Fruit fly (Drosophila melanogaster) whole organism, prepupa: ENCODE data around the gene CG12507.

Experiments
- CG10631 ChIP-seq: fragments of 200-800 bp; sonication (Bioruptor generic); optimal IDR thresholded peaks from 2 replicates; lab custom pipeline; 2016; ENCODE audit warnings: missing biosample characterization, missing genetic modification characterization
- CG10669 ChIP-seq: fragments of 200-800 bp; sonication (Bioruptor generic); optimal IDR thresholded peaks from 3 replicates; lab custom pipeline; 2018; ENCODE audit warnings: missing biosample characterization, mild to moderate bottlenecking, missing genetic modification characterization, moderate library complexity
- CG11294 ChIP-seq: fragments of 200-800 bp; sonication (Bioruptor generic); IDR thresholded peaks from 2 replicates; pipeline ENCODE4 v1.3.6; 2022; ENCODE audit warnings: missing biosample characterization, missing genetic modification characterization
- CG11762 ChIP-seq: fragments of 200-800 bp; sonication (Bioruptor generic); optimal IDR thresholded peaks from 3 replicates; lab custom pipeline; 2016; ENCODE audit warnings: missing biosample characterization, missing genetic modification characterization; ENCODE audit not compliant: insufficient read depth
- CG11902 ChIP-seq: fragments of 200-800 bp; sonication (Bioruptor generic); optimal IDR thresholded peaks from 3 replicates; lab custom pipeline; 2016; ENCODE audit warnings: missing biosample characterization, missing genetic modification characterization
- CG15336 ChIP-seq: fragments of 200-800 bp; sonication (Bioruptor generic); IDR thresholded peaks from 2 replicates; pipeline ENCODE4 v1.3.6; 2022; ENCODE audit warnings: missing biosample characterization, missing genetic modification characterization
- CG16779 ChIP-seq: fragments of 200-800 bp; sonication (Bioruptor generic); optimal IDR thresholded peaks from 3 replicates; lab custom pipeline; 2017; ENCODE audit warnings: missing biosample characterization, mild to moderate bottlenecking, missing genetic modification characterization
- CG3032 ChIP-seq: fragments of 200-800 bp; optimal IDR thresholded peaks from 2 replicates; lab custom pipeline; 2019; ENCODE audit warnings: missing biosample characterization, mild to moderate bottlenecking, missing genetic modification characterization, moderate library complexity
- CG31627 ChIP-seq: fragments of 200-800 bp; sonication (Bioruptor generic); optimal IDR thresholded peaks from 3 replicates; lab custom pipeline; 2016; ENCODE audit warnings: missing biosample characterization, missing genetic modification characterization
- CG32006 ChIP-seq: fragments of 200-800 bp; sonication (Bioruptor generic); optimal IDR thresholded peaks from 3 replicates; lab custom pipeline; 2017; ENCODE audit warnings: missing biosample characterization, mild to moderate bottlenecking, missing genetic modification characterization
- CG34406 ChIP-seq: fragments of 200-800 bp; sonication (Bioruptor generic); optimal IDR thresholded peaks from 3 replicates; lab custom pipeline; 2016; ENCODE audit warnings: missing biosample characterization, missing genetic modification characterization
- CG3919 ChIP-seq: fragments of 200-800 bp; sonication (Bioruptor generic); optimal IDR thresholded peaks from 3 replicates; lab custom pipeline; 2016; ENCODE audit warnings: missing biosample characterization, missing genetic modification characterization
- CG4318 ChIP-seq: fragments of 200-800 bp; sonication (Bioruptor generic); optimal IDR thresholded peaks from 3 replicates; lab custom pipeline; 2017; ENCODE audit warnings: missing biosample characterization, mild to moderate bottlenecking, missing genetic modification characterization
- CG6163 ChIP-seq: fragments of 200-800 bp; sonication (Bioruptor generic); IDR thresholded peaks from 3 replicates; pipeline ENCODE4 v1.3.6; 2022; ENCODE audit warnings: missing biosample characterization, missing genetic modification characterization
- CG6792 ChIP-seq: fragments of 200-800 bp; sonication (Bioruptor generic); optimal IDR thresholded peaks from 3 replicates; lab custom pipeline; 2016; ENCODE audit warnings: missing biosample characterization, missing genetic modification characterization
- CG6808 ChIP-seq: fragments of 200-800 bp; sonication (Bioruptor generic); optimal IDR thresholded peaks from 3 replicates; lab custom pipeline; 2017; ENCODE audit warnings: missing biosample characterization, missing genetic modification characterization, mild to moderate bottlenecking, moderate library complexity, missing genetic modification reagents
- CG6854 ChIP-seq: fragments of 200-800 bp; sonication (Bioruptor generic); optimal IDR thresholded peaks from 2 replicates; lab custom pipeline; 2017; ENCODE audit warnings: missing biosample characterization, mild to moderate bottlenecking, missing genetic modification characterization
- CG7368 ChIP-seq: fragments of 200-800 bp; sonication (Bioruptor generic); optimal IDR thresholded peaks from 3 replicates; lab custom pipeline; 2016; ENCODE audit warnings: missing biosample characterization, missing genetic modification characterization
- CG8119 ChIP-seq: fragments of 200-800 bp; sonication (Bioruptor generic); IDR thresholded peaks from 3 replicates; pipeline ENCODE4 v1.3.6; 2022; ENCODE audit warnings: missing biosample characterization, missing genetic modification characterization
- CG8319 ChIP-seq: fragments of 200-800 bp; sonication (Bioruptor generic); optimal IDR thresholded peaks from 3 replicates; lab custom pipeline; 2016; ENCODE audit warnings: missing biosample characterization, missing genetic modification characterization
- CG8632 ChIP-seq: fragments of 200-800 bp; sonication (Bioruptor generic); optimal IDR thresholded peaks from 3 replicates; lab custom pipeline; 2016; ENCODE audit warnings: missing biosample characterization, missing genetic modification characterization
- Eip75B ChIP-seq: fragments of 200-800 bp; sonication (Bioruptor generic); optimal IDR thresholded peaks from 3 replicates; lab custom pipeline; 2016; ENCODE audit warnings: missing biosample characterization, missing genetic modification characterization
- Ets21C ChIP-seq: fragments of 200-800 bp; sonication (Bioruptor generic); optimal IDR thresholded peaks from 3 replicates; lab custom pipeline; 2016; ENCODE audit warnings: missing biosample characterization, missing genetic modification characterization
- Ets96B ChIP-seq: fragments of 200-800 bp; optimal IDR thresholded peaks from 2 replicates; lab custom pipeline; 2019; ENCODE audit warnings: missing biosample characterization, mild to moderate bottlenecking, missing genetic modification characterization, moderate library complexity
- Gug ChIP-seq: fragments of 200-800 bp; sonication (Bioruptor generic); IDR thresholded peaks from 2 replicates; pipeline ENCODE4 v1.3.6; 2022; ENCODE audit warnings: missing biosample characterization, missing genetic modification characterization
- Hr38 ChIP-seq: sonication (Bioruptor generic); optimal IDR thresholded peaks from 2 replicates; lab custom pipeline; 2016; ENCODE audit warnings: missing biosample characterization, missing genetic modification characterization
- Hr39 ChIP-seq: fragments of 200-800 bp; sonication (Bioruptor generic); optimal IDR thresholded peaks from 2 replicates; lab custom pipeline; 2016; ENCODE audit warnings: missing biosample characterization, missing genetic modification characterization
- Hr4 ChIP-seq: fragments of 200-800 bp; sonication (Bioruptor generic); optimal IDR thresholded peaks from 3 replicates; lab custom pipeline; 2016; ENCODE audit warnings: missing biosample characterization, missing genetic modification characterization
- Lpt ChIP-seq: fragments of 200-800 bp; sonication (Bioruptor generic); optimal IDR thresholded peaks from 3 replicates; lab custom pipeline; 2016; ENCODE audit warnings: missing biosample characterization, missing genetic modification characterization
- Met ChIP-seq: fragments of 200-800 bp; sonication (Bioruptor generic); optimal IDR thresholded peaks from 3 replicates; lab custom pipeline; 2016; ENCODE audit warnings: missing biosample characterization, missing genetic modification characterization
- OdsH ChIP-seq: fragments of 200-800 bp; sonication (Bioruptor generic); optimal IDR thresholded peaks from 3 replicates; lab custom pipeline; 2016; ENCODE audit warnings: missing biosample characterization, missing genetic modification characterization
- Smox ChIP-seq: fragments of 200-800 bp; sonication (Bioruptor generic); optimal IDR thresholded peaks from 3 replicates; lab custom pipeline; 2016; ENCODE audit warnings: missing biosample characterization, missing genetic modification characterization
- Sox102F ChIP-seq: fragments of 200-800 bp; sonication (Bioruptor generic); optimal IDR thresholded peaks from 2 replicates; lab custom pipeline; 2016; ENCODE audit warnings: missing biosample characterization, mild to moderate bottlenecking, missing genetic modification characterization
- Sox14 ChIP-seq: fragments of 200-800 bp; sonication (Bioruptor generic); optimal IDR thresholded peaks from 3 replicates; lab custom pipeline; 2016; ENCODE audit warnings: missing biosample characterization, missing genetic modification characterization
- Sox15 ChIP-seq: fragments of 200-800 bp; sonication (Bioruptor generic); optimal IDR thresholded peaks from 3 replicates; lab custom pipeline; 2016; ENCODE audit warnings: missing biosample characterization, missing genetic modification characterization
- achi ChIP-seq: fragments of 200-800 bp; sonication (Bioruptor generic); optimal IDR thresholded peaks from 3 replicates; lab custom pipeline; 2016; ENCODE audit warnings: missing biosample characterization, missing genetic modification characterization
- acj6 ChIP-seq: fragments of 200-800 bp; sonication (Bioruptor generic); optimal IDR thresholded peaks from 3 replicates; lab custom pipeline; 2016; ENCODE audit warnings: missing biosample characterization, missing genetic modification characterization
- cyc ChIP-seq: fragments of 200-800 bp; sonication (Bioruptor generic); optimal IDR thresholded peaks from 3 replicates; lab custom pipeline; 2016; ENCODE audit warnings: missing biosample characterization, missing genetic modification characterization
- dac ChIP-seq: fragments of 200-800 bp; sonication (Bioruptor generic); optimal IDR thresholded peaks from 2 replicates; lab custom pipeline; 2017; ENCODE audit warnings: missing biosample characterization, mild to moderate bottlenecking, missing genetic modification characterization
- dsx ChIP-seq: fragments of 200-800 bp; optimal IDR thresholded peaks from 3 replicates; lab custom pipeline; 2019; ENCODE audit warnings: missing biosample characterization, mild to moderate bottlenecking, missing genetic modification characterization, moderate library complexity; ENCODE audit not compliant: poor library complexity, severe bottlenecking
- eg ChIP-seq: fragments of 200-800 bp; sonication (Bioruptor generic); IDR thresholded peaks from 3 replicates; pipeline ENCODE4 v1.3.6; 2022; ENCODE audit warnings: missing biosample characterization, missing genetic modification characterization
- esn ChIP-seq: fragments of 200-800 bp; sonication (Bioruptor generic); optimal IDR thresholded peaks from 2 replicates; lab custom pipeline; 2016; ENCODE audit warnings: missing biosample characterization, mild to moderate bottlenecking, missing genetic modification characterization, moderate library complexity
- fd59A ChIP-seq: fragments of 200-800 bp; sonication (Bioruptor generic); optimal IDR thresholded peaks from 2 replicates; lab custom pipeline; 2017; ENCODE audit warnings: missing biosample characterization, mild to moderate bottlenecking, missing genetic modification characterization, missing genetic modification reagents
- fkh ChIP-seq: fragments of 200-800 bp; sonication (Bioruptor generic); optimal IDR thresholded peaks from 3 replicates; lab custom pipeline; 2017; ENCODE audit warnings: missing biosample characterization, mild to moderate bottlenecking, missing genetic modification characterization, moderate library complexity
- lz ChIP-seq: fragments of 200-800 bp; sonication (Bioruptor generic); optimal IDR thresholded peaks from 3 replicates; lab custom pipeline; 2016; ENCODE audit warnings: missing biosample characterization, missing genetic modification characterization
- net ChIP-seq: fragments of 200-800 bp; sonication (Bioruptor generic); optimal IDR thresholded peaks from 3 replicates; lab custom pipeline; 2016; ENCODE audit warnings: missing biosample characterization, missing genetic modification characterization
- salr ChIP-seq, 2 experiments: fragments of 200-800 bp; sonication (Bioruptor generic); optimal IDR thresholded peaks; 3 replicates each; lab custom pipeline; 2016 to 2018; ENCODE audit warnings: missing biosample characterization in 2 of 2, missing genetic modification characterization in 2 of 2, mild to moderate bottlenecking in 1 of 2
- ss ChIP-seq, 2 experiments: fragments of 200-800 bp; sonication (Bioruptor generic); optimal IDR thresholded peaks; 2 replicates in 1 of 2; 3 replicates in 1 of 2; lab custom pipeline; 2017 to 2018; ENCODE audit warnings: mild to moderate bottlenecking in 2 of 2, missing biosample characterization in 2 of 2, missing genetic modification characterization in 2 of 2, moderate library complexity in 1 of 2
- svp ChIP-seq: fragments of 200-800 bp; sonication (Bioruptor generic); peaks from one replicate; lab custom pipeline; 2016; ENCODE audit warnings: missing biosample characterization, missing genetic modification characterization
- topi ChIP-seq: fragments of 200-800 bp; sonication (Bioruptor generic); optimal IDR thresholded peaks from 3 replicates; lab custom pipeline; 2016; ENCODE audit warnings: missing biosample characterization, missing genetic modification characterization
- vri ChIP-seq: fragments of 200-800 bp; sonication (Bioruptor generic); optimal IDR thresholded peaks from 3 replicates; lab custom pipeline; 2016; ENCODE audit warnings: missing biosample characterization, mild to moderate bottlenecking, missing genetic modification characterization

The CG12507 gene

DNA sequence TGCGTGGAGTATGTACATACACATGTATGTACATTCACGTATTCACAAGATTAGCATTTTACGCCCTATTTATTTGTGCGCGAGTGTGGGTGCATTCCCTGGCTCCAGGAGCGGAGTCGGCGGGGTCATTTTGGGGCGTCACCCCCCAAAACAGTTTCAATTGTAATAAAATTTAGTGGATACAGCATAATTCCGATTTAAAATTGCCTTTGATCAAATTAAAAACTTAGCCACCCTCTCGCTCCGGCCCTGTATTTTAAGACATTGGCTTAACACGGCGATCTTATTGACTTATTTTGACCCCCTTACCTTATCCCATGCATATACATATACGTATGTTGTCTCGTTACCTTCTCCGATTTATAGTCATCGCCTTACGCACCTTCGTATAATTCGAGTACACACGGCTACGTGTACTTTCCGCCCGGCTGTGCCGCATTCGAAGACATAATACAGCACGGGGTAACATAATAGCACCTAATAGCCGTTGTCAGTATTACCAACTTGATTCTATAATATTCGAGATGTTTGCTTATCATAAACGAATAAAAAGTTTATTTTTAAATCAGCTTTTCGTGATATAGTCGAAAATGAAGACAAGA lies 13.1 kb upstream of the CG12507 start:
- TF ChIP-seq CG8319 = peak; percentile 90
- peak; percentile 88 for TF ChIP-seq CG10631
- peak; percentile 87 for TF ChIP-seq CG10669 (GFP tag; lab: Kevin White, UChicago)
- TF ChIP-seq CG34406 (GFP tag; lab: Kevin White, UChicago) = peak; percentile 89
- TF ChIP-seq CG32006 (GFP tag; lab: Kevin White, UChicago) = peak; percentile 89
- peak; percentile 87 for TF ChIP-seq achi (GFP tag; lab: Kevin White, UChicago)
- peak; percentile 93 for TF ChIP-seq CG3919
- peak; percentile 77 for TF ChIP-seq CG6854 (GFP tag; lab: Kevin White, UChicago)
- TF ChIP-seq Sox102F (GFP tag; lab: Kevin White, UChicago) = peak; percentile 87
- TF ChIP-seq OdsH (GFP tag; lab: Kevin White, UChicago) = peak; percentile 91
- peak; percentile 95 for TF ChIP-seq Hr39
- TF ChIP-seq Hr38 (GFP tag; lab: Kevin White, UChicago) = peak; percentile 5
- TF ChIP-seq Smox (GFP tag; lab: Kevin White, UChicago) = peak; percentile 84
- peak; percentile 83 for TF ChIP-seq CG11762 (GFP tag; lab: Kevin White, UChicago)
- peak; percentile 90 for TF ChIP-seq Ets21C
- peak; percentile 81 for TF ChIP-seq fd59A (GFP tag; lab: Kevin White, UChicago)
- TF ChIP-seq Eip75B = peak; percentile 93
- TF ChIP-seq Lpt (GFP tag; lab: Kevin White, UChicago) = peak; percentile 74
- peak; percentile 95 for TF ChIP-seq Sox15 (GFP tag; lab: Kevin White, UChicago)
- peak; percentile 86 for TF ChIP-seq net (GFP tag; lab: Kevin White, UChicago)
- TF ChIP-seq topi (GFP tag; lab: Kevin White, UChicago) = peak; percentile 92
- peak; percentile 96 for TF ChIP-seq eg (GFP tag; lab: Robert Waterston, UW)
- peak; percentile 61 to 86 for TF ChIP-seq ss (GFP tag; optimal IDR thresholded peaks at IDR 0.05; lab: Kevin White, UChicago)
- peak; percentile 75 for TF ChIP-seq CG16779 (tag; lab: Kevin White, UChicago)
- TF ChIP-seq Sox14 (GFP tag; lab: Kevin White, UChicago) = peak; percentile 91
- peak; percentile 98 for TF ChIP-seq svp (GFP tag; lab: Kevin White, UChicago)
- TF ChIP-seq Ets96B (tag; lab: Kevin White, UChicago) = peak; percentile 83
- TF ChIP-seq CG6163 (GFP tag; lab: Robert Waterston, UW) = peak; percentile 96
- peak; percentile 61 for TF ChIP-seq fkh (GFP tag; lab: Kevin White, UChicago)
- peak; percentile 95 for TF ChIP-seq cyc (GFP tag; lab: Kevin White, UChicago)
- TF ChIP-seq dac (GFP tag; lab: Kevin White, UChicago) = peak; percentile 58
- TF ChIP-seq CG6808 (GFP tag; lab: Kevin White, UChicago) = peak; percentile 76
- TF ChIP-seq CG3032 = peak; percentile 87
- TF ChIP-seq Hr4 = peak; percentile 91
- TF ChIP-seq salr (GFP tag; optimal IDR thresholded peaks at IDR 0.05; lab: Kevin White, UChicago) = peak; percentile 65 to 79
- TF ChIP-seq CG4318 (GFP tag; lab: Kevin White, UChicago) = peak; percentile 84
- peak; percentile 87 for TF ChIP-seq CG11294
- TF ChIP-seq CG15336 = peak; percentile 87
- peak; percentile 73 for TF ChIP-seq vri (GFP tag; lab: Kevin White, UChicago)
- TF ChIP-seq esn (GFP tag; lab: Kevin White, UChicago) = peak; percentile 88
- peak; percentile 88 for TF ChIP-seq Met
- TF ChIP-seq CG31627 (GFP tag; lab: Kevin White, UChicago) = peak; percentile 96
- peak; percentile 88 for TF ChIP-seq Gug (GFP tag; lab: Robert Waterston, UW)
- TF ChIP-seq CG8119 (GFP tag; lab: Robert Waterston, UW) = peak; percentile 75
- TF ChIP-seq CG6792 (GFP tag; lab: Kevin White, UChicago) = peak; percentile 94
- peak; percentile 68 for TF ChIP-seq dsx (GFP tag; lab: Kevin White, UChicago)
- TF ChIP-seq CG11902 (GFP tag; lab: Kevin White, UChicago) = peak; percentile 99
- TF ChIP-seq CG7368 (GFP tag; lab: Kevin White, UChicago) = peak; percentile 94
- peak; percentile 89 for TF ChIP-seq acj6 (GFP tag; lab: Kevin White, UChicago)
- TF ChIP-seq lz (GFP tag; lab: Kevin White, UChicago) = peak; percentile 95
- peak; percentile 88 for TF ChIP-seq CG8632 (GFP tag; lab: Kevin White, UChicago)
